Worm (Caenorhabditis elegans) whole organism, L1 larva: ENCODE data around the gene W02B3.4.
A peak's percentile ranks its signal among the peaks of the same experiment; 100 is the strongest.

ENCODE experiments used
- C04F5.9 ChIP-seq: sonication (generic microtip); optimal IDR thresholded peaks from 2 replicates; lab custom pipeline; 2016; ENCODE audit warnings: missing genetic modification characterization, missing compliant biosample characterization
- C34B4.2 ChIP-seq: sonication (generic microtip); optimal IDR thresholded peaks from 2 replicates; lab custom pipeline; 2017; ENCODE audit warnings: mild to moderate bottlenecking, missing genetic modification characterization, missing compliant biosample characterization
- Y116A8C.19 ChIP-seq: sonication (generic microtip); optimal IDR thresholded peaks from 2 replicates; lab custom pipeline; 2016; ENCODE audit warnings: missing compliant biosample characterization, missing genetic modification characterization, borderline replicate concordance
- alr-1 ChIP-seq: fragments of 200-800 bp; sonication (Bioruptor generic); optimal IDR thresholded peaks from 2 replicates; lab custom pipeline; 2018; ENCODE audit warnings: borderline replicate concordance, mild to moderate bottlenecking, missing genetic modification characterization, missing compliant biosample characterization
- aly-2 ChIP-seq: fragments of 150-350 bp; optimal IDR thresholded peaks from 2 replicates; lab custom pipeline; 2014; ENCODE audit warnings: missing biosample characterization, missing genetic modification characterization
- ama-1 ChIP-seq: fragments of 150-350 bp; optimal IDR thresholded peaks from 2 replicates; lab custom pipeline; 2014
- blmp-1 ChIP-seq: fragments of 150-350 bp; optimal IDR thresholded peaks from 2 replicates; lab custom pipeline; 2014; ENCODE audit warnings: missing biosample characterization, missing genetic modification characterization
- ceh-63 ChIP-seq: fragments of 200-800 bp; sonication (Bioruptor generic); optimal IDR thresholded peaks from 2 replicates; lab custom pipeline; 2018; ENCODE audit warnings: mild to moderate bottlenecking, missing genetic modification characterization, missing compliant biosample characterization
- ceh-8 ChIP-seq: fragments of 200-800 bp; sonication (Bioruptor generic); optimal IDR thresholded peaks from 2 replicates; lab custom pipeline; 2018; ENCODE audit warnings: mild to moderate bottlenecking, missing genetic modification characterization, moderate library complexity, missing compliant biosample characterization
- ceh-82 ChIP-seq, 3 experiments: fragments of 150-350 bp in 1 of 3; sonication (generic microtip) in 2 of 3; optimal IDR thresholded peaks; 2 replicates each; lab custom pipeline; 2014 to 2017; ENCODE audit warnings: missing biosample characterization in 3 of 3, missing genetic modification characterization in 3 of 3
- ceh-88 ChIP-seq: fragments of 200-800 bp; sonication (Bioruptor generic); IDR thresholded peaks from 2 replicates; pipeline ENCODE4 v1.3.6; 2022; ENCODE audit warnings: missing genetic modification characterization, missing compliant biosample characterization
- ceh-90 ChIP-seq: sonication (generic microtip); optimal IDR thresholded peaks from 2 replicates; lab custom pipeline; 2016; ENCODE audit warnings: missing genetic modification characterization, missing compliant biosample characterization
- ces-1 ChIP-seq: fragments of 150-350 bp; optimal IDR thresholded peaks from 2 replicates; lab custom pipeline; 2014; ENCODE audit warnings: missing biosample characterization, missing genetic modification reagents, missing genetic modification characterization
- dsc-1 ChIP-seq: sonication (generic microtip); optimal IDR thresholded peaks from 2 replicates; lab custom pipeline; 2016; ENCODE audit warnings: mild to moderate bottlenecking, missing genetic modification characterization, missing compliant biosample characterization
- egl-13 ChIP-seq: sonication (generic microtip); optimal IDR thresholded peaks from 2 replicates; lab custom pipeline; 2016; ENCODE audit warnings: missing genotype, missing genetic modification reagents, missing genetic modification characterization, missing compliant biosample characterization
- elt-3 ChIP-seq, 6 experiments: fragments of 150-350 bp in 1 of 6; sonication (generic microtip); optimal IDR thresholded peaks; 2 replicates each; lab custom pipeline; 2017 to 2018; ENCODE audit warnings: missing biosample characterization in 6 of 6, missing genetic modification characterization in 6 of 6, inconsistent platforms in 1 of 6
- fkh-10 ChIP-seq: sonication (generic microtip); optimal IDR thresholded peaks from 2 replicates; lab custom pipeline; 2017; ENCODE audit warnings: missing biosample characterization, missing genetic modification reagents, missing genetic modification characterization
- fos-1 ChIP-seq: fragments of 150-350 bp; optimal IDR thresholded peaks from 2 replicates; lab custom pipeline; 2014; ENCODE audit warnings: missing biosample characterization, missing genetic modification characterization
- hlh-17 ChIP-seq: fragments of 200-800 bp; sonication (Bioruptor generic); optimal IDR thresholded peaks from 2 replicates; lab custom pipeline; 2018; ENCODE audit warnings: missing genetic modification characterization, mild to moderate bottlenecking, missing compliant biosample characterization, moderate library complexity, borderline replicate concordance
- isw-1 ChIP-seq: fragments of 200-800 bp; sonication (Bioruptor generic); IDR thresholded peaks from 2 replicates; pipeline ENCODE4 v1.3.6; 2022; ENCODE audit warnings: missing genetic modification characterization, missing compliant biosample characterization
- jun-1 ChIP-seq: fragments of 150-350 bp; optimal IDR thresholded peaks from 2 replicates; lab custom pipeline; 2014; ENCODE audit warnings: missing biosample characterization, missing genetic modification reagents, missing genetic modification characterization
- lin-13 ChIP-seq: fragments of 150-350 bp; optimal IDR thresholded peaks from 2 replicates; lab custom pipeline; 2014; ENCODE audit warnings: missing biosample characterization, missing genetic modification reagents, missing genetic modification characterization
- lin-39 ChIP-seq: fragments of 150-350 bp; optimal IDR thresholded peaks from 2 replicates; lab custom pipeline; 2014; ENCODE audit warnings: missing biosample characterization, missing genetic modification reagents, missing genetic modification characterization
- mab-9 ChIP-seq: fragments of 200-800 bp; sonication (Bioruptor generic); IDR thresholded peaks from 2 replicates; pipeline ENCODE4 v1.3.6; 2022; ENCODE audit warnings: missing genetic modification reagents, missing genetic modification characterization, missing compliant biosample characterization
- mdl-1 ChIP-seq, 2 experiments: fragments of 150-350 bp; optimal IDR thresholded peaks; 2 replicates each; lab custom pipeline; 2014 to 2017; ENCODE audit warnings: missing biosample characterization in 2 of 2, missing genetic modification characterization in 2 of 2, inconsistent platforms in 1 of 2
- mep-1 ChIP-seq: fragments of 150-350 bp; optimal IDR thresholded peaks from 2 replicates; lab custom pipeline; 2014; ENCODE audit warnings: missing biosample characterization, missing genetic modification characterization
- nhr-12 ChIP-seq: sonication (generic microtip); optimal IDR thresholded peaks from 2 replicates; lab custom pipeline; 2017; ENCODE audit warnings: missing biosample characterization, missing genetic modification characterization
- nhr-19 ChIP-seq: fragments of 200-800 bp; sonication (Bioruptor generic); conservative IDR thresholded peaks from 2 replicates; pipeline ENCODE4 v1.3.6; 2022; ENCODE audit warnings: missing genetic modification characterization, missing compliant biosample characterization
- nhr-237 ChIP-seq: fragments of 150-350 bp; optimal IDR thresholded peaks from 2 replicates; lab custom pipeline; 2014; ENCODE audit warnings: missing biosample characterization, missing genetic modification characterization
- nhr-77 ChIP-seq: fragments of 150-350 bp; optimal IDR thresholded peaks from 2 replicates; lab custom pipeline; 2014; ENCODE audit warnings: missing biosample characterization, missing genetic modification characterization
- nhr-85 ChIP-seq: sonication (generic microtip); peaks from one replicate; lab custom pipeline; 2016; ENCODE audit warnings: missing genetic modification characterization, inconsistent platforms, missing compliant biosample characterization
- pax-3 ChIP-seq: fragments of 200-800 bp; sonication (Bioruptor generic); optimal IDR thresholded peaks from 2 replicates; lab custom pipeline; 2018; ENCODE audit warnings: mild to moderate bottlenecking, missing genetic modification characterization, moderate library complexity, missing compliant biosample characterization
- rnt-1 ChIP-seq: sonication (generic microtip); optimal IDR thresholded peaks from 2 replicates; lab custom pipeline; 2016; ENCODE audit warnings: mild to moderate bottlenecking, missing genetic modification characterization, moderate library complexity, missing compliant biosample characterization
- skn-1 ChIP-seq: fragments of 150-350 bp; optimal IDR thresholded peaks from 2 replicates; lab custom pipeline; 2014; ENCODE audit warnings: missing biosample characterization, missing genetic modification characterization
- snu-23 ChIP-seq: sonication (generic microtip); optimal IDR thresholded peaks from 2 replicates; lab custom pipeline; 2016; ENCODE audit warnings: missing genetic modification characterization, missing compliant biosample characterization
- sptf-1 ChIP-seq: fragments of 150-350 bp; optimal IDR thresholded peaks from 2 replicates; lab custom pipeline; 2014; ENCODE audit warnings: missing biosample characterization, missing genetic modification characterization
- swsn-7 ChIP-seq: sonication (generic microtip); optimal IDR thresholded peaks from 2 replicates; lab custom pipeline; 2016; ENCODE audit warnings: missing genetic modification characterization, missing compliant biosample characterization
- unc-130 ChIP-seq: fragments of 150-350 bp; optimal IDR thresholded peaks from 2 replicates; lab custom pipeline; 2017; ENCODE audit warnings: missing biosample characterization, missing genetic modification characterization, inconsistent platforms
- unc-30 ChIP-seq: sonication (generic microtip); optimal IDR thresholded peaks from 2 replicates; lab custom pipeline; 2017; ENCODE audit warnings: missing biosample characterization, missing genetic modification characterization
- vab-15 ChIP-seq: sonication (generic microtip); optimal IDR thresholded peaks from 2 replicates; lab custom pipeline; 2017; ENCODE audit warnings: missing genotype, mild to moderate bottlenecking, missing genetic modification characterization, missing compliant biosample characterization
- zip-4 ChIP-seq: fragments of 200-800 bp; sonication (Bioruptor generic); optimal IDR thresholded peaks from 2 replicates; lab custom pipeline; 2018; ENCODE audit warnings: mild to moderate bottlenecking, missing genetic modification characterization, moderate library complexity, missing compliant biosample characterization
- ztf-4 ChIP-seq: fragments of 150-350 bp; optimal IDR thresholded peaks from 2 replicates; lab custom pipeline; 2014; ENCODE audit warnings: missing biosample characterization, missing genetic modification characterization

Gene W02B3.4

DNA sequence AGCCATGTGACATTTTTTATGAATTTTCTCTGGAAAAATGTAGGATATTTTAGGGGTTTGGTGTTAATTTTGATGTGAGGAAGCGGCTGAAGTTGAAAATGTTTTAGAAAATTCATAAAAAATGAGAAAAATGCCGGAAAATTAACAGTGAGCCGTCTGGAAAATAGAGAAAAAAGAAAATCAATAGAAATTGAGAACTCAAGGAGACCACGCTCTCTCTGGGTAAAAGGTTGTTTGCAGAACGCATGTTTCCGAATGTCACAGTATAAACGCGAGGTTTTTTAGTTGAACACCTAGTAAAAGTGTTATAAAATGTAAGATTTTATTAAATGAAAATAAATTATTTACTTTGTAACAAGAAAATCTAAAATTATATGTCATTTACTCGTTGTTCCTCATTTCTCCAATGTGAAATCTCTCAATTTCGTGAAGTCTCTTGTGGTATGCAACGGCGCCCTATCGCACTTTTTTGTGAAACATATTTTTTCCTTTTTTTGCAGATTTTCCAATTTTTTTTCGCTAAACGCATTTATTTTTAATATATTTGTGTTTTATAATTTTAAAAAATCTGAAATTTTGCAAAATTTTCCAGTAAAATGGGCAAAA is 42.9 kb downstream of the W02B3.4 start, which contains the start of the genes tag-266 and tag-267 (continued):
- TF ChIP-seq aly-2 (tag; lab: Kevin White, UChicago) (peak; percentile 49), ceh-90 (tag; lab: Kevin White, UChicago) (peak; percentile 66), ama-1 (no peak), nhr-85 (tag; lab: Kevin White, UChicago) (peak; percentile 86), fkh-10 (GFP tag; lab: Kevin White, UChicago) (peak; percentile 24), ceh-88 (GFP tag; lab: Robert Waterston, UW) (peak; percentile 83; the same call in 1 of the 2 replicates), unc-30 (no peak), isw-1 (GFP tag; lab: Robert Waterston, UW) (peak; percentile 82), zip-4 (no peak), ces-1 (GFP tag; lab: Kevin White, UChicago) (no peak), mdl-1 (tag; optimal IDR thresholded peaks at IDR 0.05; lab: Kevin White, UChicago) (no peak), snu-23 (GFP tag; lab: Kevin White, UChicago) (peak; percentile 81), jun-1 (tag; lab: Kevin White, UChicago) (peak; percentile 20), blmp-1 (tag; lab: Kevin White, UChicago) (peak; percentile 18), egl-13 (tag; lab: Kevin White, UChicago) (peak; percentile 67), nhr-12 (tag; lab: Kevin White, UChicago) (no peak), dsc-1 (peak; percentile 49), mep-1 (tag; lab: Kevin White, UChicago) (peak; percentile 77), ceh-8 (GFP tag; lab: Kevin White, UChicago) (peak; percentile 13), swsn-7 (tag; lab: Kevin White, UChicago) (peak; percentile 70), lin-13 (peak; percentile 19), ceh-63 (GFP tag; lab: Kevin White, UChicago) (peak; percentile 40), C04F5.9 (tag; lab: Kevin White, UChicago) (peak; percentile 56), hlh-17 (GFP tag; lab: Kevin White, UChicago) (no peak), rnt-1 (tag; lab: Kevin White, UChicago) (peak; percentile 76), skn-1 (peak; percentile 27), alr-1 (no peak), nhr-237 (peak; percentile 69), pax-3 (tag; lab: Kevin White, UChicago) (peak; percentile 92), fos-1 (peak; percentile 55), lin-39 (peak; percentile 4), Y116A8C.19 (tag; lab: Kevin White, UChicago) (peak; percentile 3), unc-130 (peak; percentile 44), C34B4.2 (tag; lab: Kevin White, UChicago) (no peak), ztf-4 (tag; lab: Kevin White, UChicago) (no peak), nhr-77 (tag; lab: Kevin White, UChicago) (peak; percentile 59), ceh-82 (tag; optimal IDR thresholded peaks at IDR 0.05; lab: Kevin White, UChicago) (peak; percentile 20 to 64 (median 21)), nhr-19 (GFP tag; lab: Robert Waterston, UW) (peak; percentile 58), sptf-1 (tag; lab: Kevin White, UChicago) (no peak), elt-3 (tag; optimal IDR thresholded peaks at IDR 0.05; lab: Kevin White, UChicago) (no peak), vab-15 (tag; lab: Kevin White, UChicago) (no peak), mab-9 (GFP tag; lab: Robert Waterston, UW) (peak; percentile 41; the same call in 1 of the 2 replicates)
- TF ChIP-seq, all 84 proteins: peak for 53

DNA sequence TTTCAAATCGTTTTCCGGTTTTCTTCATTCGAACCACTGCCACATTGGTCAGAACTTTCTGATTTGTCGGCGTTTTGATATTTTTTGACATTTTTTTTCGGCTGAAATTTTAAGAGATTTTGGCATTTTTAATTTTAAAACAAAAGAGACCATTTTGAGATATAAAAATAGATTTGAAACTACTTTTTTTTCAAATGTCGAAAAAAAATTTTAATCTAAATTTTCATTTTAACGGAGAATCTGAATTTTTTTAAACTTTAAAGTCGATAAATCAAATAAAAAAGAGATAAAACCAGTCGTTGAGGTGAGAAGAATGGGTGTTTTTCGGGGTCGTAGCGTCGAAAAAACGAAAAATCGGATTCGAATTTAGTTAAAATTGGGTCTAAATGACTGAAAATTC is 44.9 kb downstream of the W02B3.4 start, which contains the start of gene sbds-1:
Gene sbds-1, minus strand, starts transcription at position 101 of the 400 bp plus-strand sequence.
- TF ChIP-seq ceh-8 (GFP tag; lab: Kevin White, UChicago) (no peak), nhr-19 (GFP tag; lab: Robert Waterston, UW) (no peak), C34B4.2 (tag; lab: Kevin White, UChicago) (no peak)
- TF ChIP-seq, all 84 proteins: peak for 0
